Worm (Caenorhabditis elegans) whole organism, L1 larva: Measurements from ENCODE around the gene nspb-1.

ENCODE experiments used
- C04F5.9 ChIP-seq: sonication (generic microtip); optimal IDR thresholded peaks from 2 replicates; lab custom pipeline; 2016; ENCODE audit warnings: missing genetic modification characterization, missing compliant biosample characterization
- F16B12.6 ChIP-seq: fragments of 150-350 bp; optimal IDR thresholded peaks from 2 replicates; lab custom pipeline; 2014; ENCODE audit warnings: missing biosample characterization, missing genetic modification characterization
- aha-1 ChIP-seq: fragments of 150-350 bp; optimal IDR thresholded peaks from 2 replicates; lab custom pipeline; 2014; ENCODE audit warnings: missing biosample characterization, missing genetic modification characterization
- alr-1 ChIP-seq: fragments of 200-800 bp; sonication (Bioruptor generic); optimal IDR thresholded peaks from 2 replicates; lab custom pipeline; 2018; ENCODE audit warnings: borderline replicate concordance, mild to moderate bottlenecking, missing genetic modification characterization, missing compliant biosample characterization
- blmp-1 ChIP-seq: fragments of 150-350 bp; optimal IDR thresholded peaks from 2 replicates; lab custom pipeline; 2014; ENCODE audit warnings: missing biosample characterization, missing genetic modification characterization
- ceh-82 ChIP-seq, 3 experiments: fragments of 150-350 bp in 1 of 3; sonication (generic microtip) in 2 of 3; optimal IDR thresholded peaks; 2 replicates each; lab custom pipeline; 2014 to 2017; ENCODE audit warnings: missing biosample characterization in 3 of 3, missing genetic modification characterization in 3 of 3
- ceh-90 ChIP-seq: sonication (generic microtip); optimal IDR thresholded peaks from 2 replicates; lab custom pipeline; 2016; ENCODE audit warnings: missing genetic modification characterization, missing compliant biosample characterization
- ces-1 ChIP-seq: fragments of 150-350 bp; optimal IDR thresholded peaks from 2 replicates; lab custom pipeline; 2014; ENCODE audit warnings: missing biosample characterization, missing genetic modification reagents, missing genetic modification characterization
- dpl-1 ChIP-seq, 3 experiments: fragments of 150-350 bp in 2 of 3; sonication (generic microtip) in 1 of 3; optimal IDR thresholded peaks; 2 replicates each; lab custom pipeline; 2014 to 2017; ENCODE audit warnings: missing biosample characterization in 3 of 3, missing genetic modification characterization in 3 of 3, missing genetic modification reagents in 3 of 3
- dsc-1 ChIP-seq: sonication (generic microtip); optimal IDR thresholded peaks from 2 replicates; lab custom pipeline; 2016; ENCODE audit warnings: mild to moderate bottlenecking, missing genetic modification characterization, missing compliant biosample characterization
- efl-1 ChIP-seq, 4 experiments: fragments of 150-350 bp; optimal IDR thresholded peaks in 3 of 4; peaks in 1 of 4; 1 replicate in 1 of 4; 2 replicates in 3 of 4; lab custom pipeline; 2014; ENCODE audit warnings: missing biosample characterization in 2 of 4, missing genetic modification characterization in 2 of 4, missing genetic modification reagents in 2 of 4
- egl-27 ChIP-seq, 2 experiments: fragments of 150-350 bp in 1 of 2; sonication (generic microtip); optimal IDR thresholded peaks; 3 replicates each; lab custom pipeline; 2017 to 2018; ENCODE audit warnings: missing biosample characterization in 2 of 2, missing genetic modification characterization in 2 of 2, missing genetic modification reagents in 2 of 2
- ets-5 ChIP-seq: fragments of 200-800 bp; sonication (Bioruptor generic); IDR thresholded peaks from 2 replicates; pipeline ENCODE4 v1.3.6; 2022; ENCODE audit warnings: missing genetic modification characterization, missing compliant biosample characterization
- fkh-10 ChIP-seq: sonication (generic microtip); optimal IDR thresholded peaks from 2 replicates; lab custom pipeline; 2017; ENCODE audit warnings: missing biosample characterization, missing genetic modification reagents, missing genetic modification characterization
- fkh-8 ChIP-seq: sonication (generic microtip); optimal IDR thresholded peaks from 2 replicates; lab custom pipeline; 2016; ENCODE audit warnings: mild to moderate bottlenecking, missing genetic modification characterization, missing compliant biosample characterization
- fos-1 ChIP-seq: fragments of 150-350 bp; optimal IDR thresholded peaks from 2 replicates; lab custom pipeline; 2014; ENCODE audit warnings: missing biosample characterization, missing genetic modification characterization
- hlh-17 ChIP-seq: fragments of 200-800 bp; sonication (Bioruptor generic); optimal IDR thresholded peaks from 2 replicates; lab custom pipeline; 2018; ENCODE audit warnings: missing genetic modification characterization, mild to moderate bottlenecking, missing compliant biosample characterization, moderate library complexity, borderline replicate concordance
- irx-1 ChIP-seq: sonication (generic microtip); optimal IDR thresholded peaks from 2 replicates; lab custom pipeline; 2016; ENCODE audit warnings: missing genetic modification characterization, missing compliant biosample characterization
- isw-1 ChIP-seq: fragments of 200-800 bp; sonication (Bioruptor generic); IDR thresholded peaks from 2 replicates; pipeline ENCODE4 v1.3.6; 2022; ENCODE audit warnings: missing genetic modification characterization, missing compliant biosample characterization
- lin-14 ChIP-seq: fragments of 200-800 bp; sonication (Bioruptor generic); optimal IDR thresholded peaks from 2 replicates; lab custom pipeline; 2018; ENCODE audit warnings: mild to moderate bottlenecking, missing genetic modification characterization, moderate library complexity, missing compliant biosample characterization
- lin-15B ChIP-seq: fragments of 150-350 bp; sonication (generic microtip); optimal IDR thresholded peaks from 3 replicates; lab custom pipeline; 2014; ENCODE audit warnings: missing biosample characterization, missing genetic modification characterization
- lin-35 ChIP-seq, 2 experiments: fragments of 150-350 bp; optimal IDR thresholded peaks; 2 replicates each; lab custom pipeline; 2014; ENCODE audit warnings: missing biosample characterization in 2 of 2, missing genetic modification characterization in 2 of 2, missing genetic modification reagents in 2 of 2
- lsy-2 ChIP-seq, 2 experiments: fragments of 150-350 bp; optimal IDR thresholded peaks; 2 replicates each; lab custom pipeline; 2014; ENCODE audit warnings: missing biosample characterization in 2 of 2, missing genetic modification characterization in 2 of 2
- mab-9 ChIP-seq: fragments of 200-800 bp; sonication (Bioruptor generic); IDR thresholded peaks from 2 replicates; pipeline ENCODE4 v1.3.6; 2022; ENCODE audit warnings: missing genetic modification reagents, missing genetic modification characterization, missing compliant biosample characterization
- mdl-1 ChIP-seq, 2 experiments: fragments of 150-350 bp; optimal IDR thresholded peaks; 2 replicates each; lab custom pipeline; 2014 to 2017; ENCODE audit warnings: missing biosample characterization in 2 of 2, missing genetic modification characterization in 2 of 2, inconsistent platforms in 1 of 2
- mep-1 ChIP-seq: fragments of 150-350 bp; optimal IDR thresholded peaks from 2 replicates; lab custom pipeline; 2014; ENCODE audit warnings: missing biosample characterization, missing genetic modification characterization
- nhr-19 ChIP-seq: fragments of 200-800 bp; sonication (Bioruptor generic); conservative IDR thresholded peaks from 2 replicates; pipeline ENCODE4 v1.3.6; 2022; ENCODE audit warnings: missing genetic modification characterization, missing compliant biosample characterization
- nhr-237 ChIP-seq: fragments of 150-350 bp; optimal IDR thresholded peaks from 2 replicates; lab custom pipeline; 2014; ENCODE audit warnings: missing biosample characterization, missing genetic modification characterization
- nhr-28 ChIP-seq: fragments of 150-350 bp; optimal IDR thresholded peaks from 2 replicates; lab custom pipeline; 2014; ENCODE audit warnings: missing biosample characterization, missing genetic modification characterization
- nhr-47 ChIP-seq: sonication (generic microtip); optimal IDR thresholded peaks from 2 replicates; lab custom pipeline; 2016; ENCODE audit warnings: mild to moderate bottlenecking, missing genetic modification characterization, moderate library complexity, missing compliant biosample characterization
- nhr-71 ChIP-seq: sonication (generic microtip); optimal IDR thresholded peaks from 2 replicates; lab custom pipeline; 2016; ENCODE audit warnings: mild to moderate bottlenecking, missing genetic modification characterization, moderate library complexity, missing compliant biosample characterization
- nhr-76 ChIP-seq: sonication (generic microtip); optimal IDR thresholded peaks from 2 replicates; lab custom pipeline; 2017; ENCODE audit warnings: missing biosample characterization, missing genetic modification characterization
- nhr-77 ChIP-seq: fragments of 150-350 bp; optimal IDR thresholded peaks from 2 replicates; lab custom pipeline; 2014; ENCODE audit warnings: missing biosample characterization, missing genetic modification characterization
- nhr-85 ChIP-seq: sonication (generic microtip); peaks from one replicate; lab custom pipeline; 2016; ENCODE audit warnings: missing genetic modification characterization, inconsistent platforms, missing compliant biosample characterization
- pqm-1 ChIP-seq: sonication (generic microtip); optimal IDR thresholded peaks from 3 replicates; lab custom pipeline; 2017; ENCODE audit warnings: missing biosample characterization, missing genetic modification characterization
- skn-1 ChIP-seq: fragments of 150-350 bp; optimal IDR thresholded peaks from 2 replicates; lab custom pipeline; 2014; ENCODE audit warnings: missing biosample characterization, missing genetic modification characterization
- snpc-4 ChIP-seq: fragments of 150-350 bp; optimal IDR thresholded peaks from 2 replicates; lab custom pipeline; 2014; ENCODE audit warnings: missing biosample characterization, missing genetic modification characterization
- snu-23 ChIP-seq: sonication (generic microtip); optimal IDR thresholded peaks from 2 replicates; lab custom pipeline; 2016; ENCODE audit warnings: missing genetic modification characterization, missing compliant biosample characterization
- sox-4 ChIP-seq: sonication (generic microtip); optimal IDR thresholded peaks from 2 replicates; lab custom pipeline; 2016; ENCODE audit warnings: missing genetic modification characterization, missing compliant biosample characterization
- sptf-1 ChIP-seq: fragments of 150-350 bp; optimal IDR thresholded peaks from 2 replicates; lab custom pipeline; 2014; ENCODE audit warnings: missing biosample characterization, missing genetic modification characterization
- sup-37 ChIP-seq: fragments of 200-800 bp; sonication (Bioruptor generic); optimal IDR thresholded peaks from 2 replicates; lab custom pipeline; 2018; ENCODE audit warnings: mild to moderate bottlenecking, missing genetic modification characterization, missing compliant biosample characterization
- swsn-7 ChIP-seq: sonication (generic microtip); optimal IDR thresholded peaks from 2 replicates; lab custom pipeline; 2016; ENCODE audit warnings: missing genetic modification characterization, missing compliant biosample characterization
- unc-130 ChIP-seq: fragments of 150-350 bp; optimal IDR thresholded peaks from 2 replicates; lab custom pipeline; 2017; ENCODE audit warnings: missing biosample characterization, missing genetic modification characterization, inconsistent platforms
- unc-98 ChIP-seq: fragments of 200-800 bp; sonication (Bioruptor generic); IDR thresholded peaks from 2 replicates; pipeline ENCODE4 v1.3.6; 2022; ENCODE audit warnings: missing genetic modification characterization, missing compliant biosample characterization
- vab-15 ChIP-seq: sonication (generic microtip); optimal IDR thresholded peaks from 2 replicates; lab custom pipeline; 2017; ENCODE audit warnings: missing genotype, mild to moderate bottlenecking, missing genetic modification characterization, missing compliant biosample characterization
- zip-4 ChIP-seq: fragments of 200-800 bp; sonication (Bioruptor generic); optimal IDR thresholded peaks from 2 replicates; lab custom pipeline; 2018; ENCODE audit warnings: mild to moderate bottlenecking, missing genetic modification characterization, moderate library complexity, missing compliant biosample characterization
- ztf-11 ChIP-seq, 2 experiments: sonication (generic microtip); optimal IDR thresholded peaks; 2 replicates each; lab custom pipeline; 2016 to 2017; ENCODE audit warnings: missing genetic modification characterization in 2 of 2, missing biosample characterization in 1 of 2, missing compliant biosample characterization in 1 of 2

nspb-1 gene

DNA sequence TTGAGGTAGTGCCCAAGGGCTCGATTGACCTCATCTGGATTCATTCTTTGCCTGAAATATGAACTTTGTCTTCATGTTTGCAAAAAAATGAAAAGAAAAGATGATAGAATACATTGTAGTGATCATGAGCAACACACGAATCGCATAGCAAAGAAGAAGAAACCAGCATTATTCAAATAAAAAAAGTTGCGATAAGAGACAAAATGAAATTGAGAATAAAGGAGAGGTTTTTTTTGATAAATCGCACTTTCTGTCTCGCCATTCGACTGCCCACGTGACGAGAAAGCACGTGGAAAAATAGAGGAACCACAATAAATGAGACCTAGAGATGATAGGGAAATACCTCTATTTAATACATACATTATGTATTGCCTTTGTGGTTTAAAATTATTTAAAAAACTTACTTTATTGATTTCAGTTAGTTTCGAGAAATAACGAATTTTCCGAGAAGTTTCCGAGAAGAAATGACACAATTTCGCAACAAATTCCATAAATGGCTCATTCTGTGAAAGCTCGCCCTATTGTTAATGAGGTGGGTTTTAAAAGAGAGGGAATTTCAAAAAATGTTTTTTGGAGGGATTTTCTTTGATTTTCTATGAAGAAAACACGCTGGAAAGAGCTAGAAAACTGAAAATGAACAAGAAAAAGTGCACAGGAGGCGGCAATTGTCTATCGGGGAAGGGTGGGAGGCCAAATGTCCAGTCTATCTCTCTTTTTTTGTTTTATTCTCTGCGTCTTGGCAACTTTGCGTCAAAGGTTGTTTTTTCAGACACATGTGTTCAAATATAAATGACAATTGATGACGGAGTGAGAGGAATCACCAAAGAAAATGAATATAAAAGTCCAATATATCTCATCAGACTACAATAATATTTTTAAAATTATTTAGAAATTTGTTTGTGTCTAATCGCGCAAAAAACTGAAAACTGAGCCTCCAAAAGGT is 35.3 kb downstream of the nspb-1 start, which contains the start of gene paqr-1 (continued):
- TF ChIP-seq ceh-90 (tag; lab: Kevin White, UChicago) (no peak), nhr-47 (tag; lab: Kevin White, UChicago) (peak; percentile 50), mdl-1 (tag; optimal IDR thresholded peaks at IDR 0.05; lab: Kevin White, UChicago) (peak in 1 of 2 experiments; percentile 74), hlh-17 (GFP tag; lab: Kevin White, UChicago) (no peak), isw-1 (GFP tag; lab: Robert Waterston, UW) (peak; percentile 27; the same call in 1 of the 2 replicates), skn-1 (tag; lab: Kevin White, UChicago) (no peak), lin-15B (tag; lab: Kevin White, UChicago) (peak; percentile 27), C04F5.9 (tag; lab: Kevin White, UChicago) (no peak), efl-1 (optimal IDR thresholded peaks at IDR 0.05; lab: Kevin White, UChicago) (peak; percentile 80 to 85), efl-1 (GFP tag; optimal IDR thresholded peaks at IDR 0.05 in 1 of 2; lab: Kevin White, UChicago) (peak; percentile 81 to 94), dpl-1 (GFP tag; optimal IDR thresholded peaks at IDR 0.05; lab: Kevin White, UChicago) (peak; percentile 55 to 86 (median 71)), mep-1 (tag; lab: Kevin White, UChicago) (peak; percentile 42), sox-4 (tag; lab: Kevin White, UChicago) (no peak), fkh-10 (GFP tag; lab: Kevin White, UChicago) (no peak), fos-1 (tag; lab: Kevin White, UChicago) (no peak), lin-14 (GFP tag; lab: Kevin White, UChicago) (peak; percentile 47), nhr-71 (tag; lab: Kevin White, UChicago) (peak; percentile 72), lsy-2 (tag; optimal IDR thresholded peaks at IDR 0.05; lab: Kevin White, UChicago) (peak; percentile 34 to 43), pqm-1 (tag; lab: Kevin White, UChicago) (no peak), nhr-85 (tag; lab: Kevin White, UChicago) (peak; percentile 87), nhr-19 (no peak; the same call in 1 of the 2 replicates), unc-98 (GFP tag; lab: Robert Waterston, UW) (no peak), egl-27 (tag; optimal IDR thresholded peaks at IDR 0.05; lab: Kevin White, UChicago) (no peak), unc-130 (tag; lab: Kevin White, UChicago) (peak; percentile 22), sptf-1 (tag; lab: Kevin White, UChicago) (no peak), fkh-8 (tag; lab: Kevin White, UChicago) (peak; percentile 60), dsc-1 (tag; lab: Kevin White, UChicago) (no peak), sup-37 (GFP tag; lab: Kevin White, UChicago) (peak; percentile 18), lin-35 (GFP tag; optimal IDR thresholded peaks at IDR 0.05; lab: Kevin White, UChicago) (peak; percentile 66 to 81), ces-1 (GFP tag; lab: Kevin White, UChicago) (no peak), nhr-237 (no peak), blmp-1 (tag; lab: Kevin White, UChicago) (peak; percentile 40), snu-23 (peak; percentile 51), nhr-77 (no peak), vab-15 (tag; lab: Kevin White, UChicago) (no peak), zip-4 (peak; percentile 63), nhr-28 (tag; lab: Kevin White, UChicago) (no peak), aha-1 (tag; lab: Kevin White, UChicago) (no peak), ztf-11 (tag; optimal IDR thresholded peaks at IDR 0.05; lab: Kevin White, UChicago) (no peak), ceh-82 (tag; optimal IDR thresholded peaks at IDR 0.05; lab: Kevin White, UChicago) (peak in 1 of 3 experiments; percentile 39), nhr-76 (tag; lab: Kevin White, UChicago) (no peak), alr-1 (tag; lab: Kevin White, UChicago) (no peak), ets-5 (GFP tag; lab: Robert Waterston, UW) (no peak), F16B12.6 (tag; lab: Kevin White, UChicago) (no peak), irx-1 (peak; percentile 19), swsn-7 (tag; lab: Kevin White, UChicago) (peak; percentile 2), snpc-4 (tag; lab: Kevin White, UChicago) (no peak), mab-9 (no peak)
